Fruit fly (Drosophila melanogaster) whole organism, embryonic: ENCODE results near the gene CG11409.

Experiments
- Bdp1 ChIP-seq: fragments of 200-800 bp; sonication (Bioruptor generic); optimal IDR thresholded peaks from 3 replicates; lab custom pipeline; 2016; ENCODE audit warnings: missing biosample characterization, missing genetic modification characterization
- CG10321 ChIP-seq: fragments of 200-800 bp; sonication (Bioruptor generic); IDR thresholded peaks from 2 replicates; pipeline ENCODE4 v1.3.6; 2022; ENCODE audit warnings: missing biosample characterization, missing genetic modification characterization
- CG10366 ChIP-seq: fragments of 200-800 bp; sonication (Bioruptor generic); IDR thresholded peaks from 2 replicates; pipeline ENCODE4 v1.3.6; 2022; ENCODE audit warnings: missing biosample characterization, missing genetic modification characterization
- CG11504 ChIP-seq: fragments of 200-800 bp; sonication (Bioruptor generic); optimal IDR thresholded peaks from 3 replicates; lab custom pipeline; 2019; ENCODE audit warnings: missing biosample characterization, mild to moderate bottlenecking, missing genetic modification characterization, moderate library complexity
- CG12236 ChIP-seq: fragments of 200-800 bp; sonication (Bioruptor generic); optimal IDR thresholded peaks from 2 replicates; lab custom pipeline; 2016; ENCODE audit warnings: missing biosample characterization, missing genetic modification characterization
- CG1233 ChIP-seq: fragments of 200-800 bp; sonication (Bioruptor generic); optimal IDR thresholded peaks from 4 replicates; lab custom pipeline; 2018; ENCODE audit warnings: missing biosample characterization, mild to moderate bottlenecking, missing genetic modification characterization
- CG13123 ChIP-seq: fragments of 200-800 bp; sonication (Bioruptor generic); optimal IDR thresholded peaks from 2 replicates; lab custom pipeline; 2016; ENCODE audit warnings: missing biosample characterization, missing genetic modification characterization
- CG17186 ChIP-seq: fragments of 200-800 bp; sonication (Bioruptor generic); optimal IDR thresholded peaks from 3 replicates; lab custom pipeline; 2017; ENCODE audit warnings: missing biosample characterization, missing genetic modification reagents, missing genetic modification characterization
- CG17802 ChIP-seq: fragments of 200-800 bp; sonication (Bioruptor generic); optimal IDR thresholded peaks from 2 replicates; lab custom pipeline; 2018; ENCODE audit warnings: missing biosample characterization, mild to moderate bottlenecking, missing genetic modification characterization, moderate library complexity
- CG2116 ChIP-seq: fragments of 200-800 bp; sonication (Bioruptor generic); optimal IDR thresholded peaks from 3 replicates; lab custom pipeline; 2018; ENCODE audit warnings: missing biosample characterization, mild to moderate bottlenecking, missing genetic modification characterization
- CG2889 ChIP-seq: fragments of 200-800 bp; sonication (Bioruptor generic); IDR thresholded peaks from 3 replicates; pipeline ENCODE4 v1.3.6; 2022; ENCODE audit warnings: missing biosample characterization, missing genetic modification characterization
- CG30431 ChIP-seq: fragments of 200-800 bp; sonication (Bioruptor generic); optimal IDR thresholded peaks from 2 replicates; lab custom pipeline; 2017; ENCODE audit warnings: missing biosample characterization, missing genetic modification characterization
- CG31365 ChIP-seq: fragments of 200-800 bp; sonication (Bioruptor generic); optimal IDR thresholded peaks from 2 replicates; lab custom pipeline; 2018; ENCODE audit warnings: missing biosample characterization, mild to moderate bottlenecking, missing genetic modification characterization
- CG31388 ChIP-seq: fragments of 200-800 bp; sonication (Bioruptor generic); optimal IDR thresholded peaks from 2 replicates; lab custom pipeline; 2016; ENCODE audit warnings: missing biosample characterization, missing genetic modification characterization
- CG4424 ChIP-seq: fragments of 200-800 bp; sonication (Bioruptor generic); optimal IDR thresholded peaks from 3 replicates; lab custom pipeline; 2016; ENCODE audit warnings: missing biosample characterization, missing genetic modification characterization
- CG5245 ChIP-seq: fragments of 200-800 bp; sonication (Bioruptor generic); optimal IDR thresholded peaks from 3 replicates; lab custom pipeline; 2016; ENCODE audit warnings: missing biosample characterization, missing genetic modification characterization
- CG6765 ChIP-seq: fragments of 200-800 bp; sonication (Bioruptor generic); optimal IDR thresholded peaks from 3 replicates; lab custom pipeline; 2017; ENCODE audit warnings: missing biosample characterization, mild to moderate bottlenecking, missing genetic modification characterization
- CG6791 ChIP-seq: fragments of 200-800 bp; sonication (Bioruptor generic); IDR thresholded peaks from 3 replicates; pipeline ENCODE4 v1.3.6; 2022; ENCODE audit warnings: missing biosample characterization, missing genetic modification characterization; ENCODE audit not compliant: partially characterized antibody
- CG7745 ChIP-seq: fragments of 200-800 bp; sonication (Bioruptor generic); optimal IDR thresholded peaks from 2 replicates; lab custom pipeline; 2018; ENCODE audit warnings: missing biosample characterization, mild to moderate bottlenecking, missing genetic modification characterization, moderate library complexity
- CG9817 ChIP-seq: fragments of 200-800 bp; sonication (Bioruptor generic); optimal IDR thresholded peaks from 2 replicates; lab custom pipeline; 2018; ENCODE audit warnings: missing biosample characterization, mild to moderate bottlenecking, missing genetic modification characterization, moderate library complexity
- CrebB ChIP-seq: fragments of 200-800 bp; sonication (Bioruptor generic); optimal IDR thresholded peaks from 3 replicates; lab custom pipeline; 2018; ENCODE audit warnings: missing biosample characterization, mild to moderate bottlenecking, missing genetic modification characterization
- Dip2 ChIP-seq: fragments of 200-800 bp; sonication (Bioruptor generic); IDR thresholded peaks from 2 replicates; pipeline ENCODE4 v1.3.6; 2022; ENCODE audit warnings: missing biosample characterization, missing genetic modification characterization
- Dll ChIP-seq: fragments of 200-800 bp; sonication (Bioruptor generic); IDR thresholded peaks from 4 replicates; pipeline ENCODE4 v1.3.6; 2022; ENCODE audit warnings: missing biosample characterization, missing genetic modification characterization; ENCODE audit not compliant: partially characterized antibody
- Doc3 ChIP-seq: fragments of 200-800 bp; sonication (Bioruptor generic); IDR thresholded peaks from 3 replicates; pipeline ENCODE4 v1.3.6; 2022; ENCODE audit warnings: missing biosample characterization, missing genetic modification characterization; ENCODE audit not compliant: partially characterized antibody
- Ets97D ChIP-seq: fragments of 200-800 bp; sonication (Bioruptor generic); optimal IDR thresholded peaks from 3 replicates; lab custom pipeline; 2016; ENCODE audit warnings: missing biosample characterization, missing genetic modification characterization
- Hr3 ChIP-seq: fragments of 200-800 bp; sonication (Bioruptor generic); optimal IDR thresholded peaks from 3 replicates; lab custom pipeline; 2016; ENCODE audit warnings: missing biosample characterization, missing genetic modification characterization
- Hr51 ChIP-seq, 2 experiments: fragments of 200-800 bp; sonication (Bioruptor generic); optimal IDR thresholded peaks; 2 replicates in 1 of 2; 3 replicates in 1 of 2; lab custom pipeline; 2016 to 2018; ENCODE audit warnings: missing biosample characterization in 2 of 2, missing genetic modification characterization in 2 of 2, mild to moderate bottlenecking in 1 of 2, moderate library complexity in 1 of 2
- Mad ChIP-seq: fragments of 200-800 bp; sonication (Bioruptor generic); optimal IDR thresholded peaks from 2 replicates; lab custom pipeline; 2016; ENCODE audit warnings: missing biosample characterization, missing genetic modification characterization
- Mrtf ChIP-seq: fragments of 200-800 bp; sonication (Bioruptor generic); IDR thresholded peaks from 3 replicates; pipeline ENCODE4 v1.3.6; 2022; ENCODE audit warnings: missing biosample characterization, missing genetic modification characterization
- Nf-YC ChIP-seq: fragments of 200-800 bp; optimal IDR thresholded peaks from 3 replicates; lab custom pipeline; 2019; ENCODE audit warnings: missing biosample characterization, mild to moderate bottlenecking, missing genetic modification characterization, moderate library complexity
- Spps ChIP-seq: fragments of 200-800 bp; sonication (Bioruptor generic); optimal IDR thresholded peaks from 2 replicates; lab custom pipeline; 2018; ENCODE audit warnings: missing biosample characterization, mild to moderate bottlenecking, missing genetic modification characterization
- Taf1 ChIP-seq: fragments of 200-800 bp; sonication (Bioruptor generic); IDR thresholded peaks from 2 replicates; pipeline ENCODE4 v1.3.6; 2022; ENCODE audit warnings: missing biosample characterization, missing genetic modification characterization
- Trl ChIP-seq, 3 experiments: fragments of >200 bp in 2 of 3; fragments of 200-800 bp in 1 of 3; sonication (Bioruptor generic) in 1 of 3; optimal IDR thresholded peaks; 2 replicates in 1 of 3; 3 replicates in 2 of 3; lab custom pipeline; 2016 to 2017; ENCODE audit warnings: missing biosample characterization in 1 of 3, missing genetic modification characterization in 1 of 3
- al ChIP-seq: fragments of 200-800 bp; sonication (Bioruptor generic); IDR thresholded peaks from 2 replicates; pipeline ENCODE4 v1.3.6; 2022; ENCODE audit warnings: missing biosample characterization, missing genetic modification characterization
- ap ChIP-seq: fragments of 200-800 bp; sonication (Bioruptor generic); IDR thresholded peaks from 2 replicates; pipeline ENCODE4 v1.3.6; 2022; ENCODE audit warnings: missing biosample characterization, missing genetic modification characterization
- ato ChIP-seq: fragments of 200-800 bp; sonication (Bioruptor generic); IDR thresholded peaks from 2 replicates; pipeline ENCODE4 v1.3.6; 2022; ENCODE audit warnings: missing biosample characterization, missing genetic modification characterization; ENCODE audit not compliant: partially characterized antibody
- bigmax ChIP-seq: fragments of 200-800 bp; sonication (Bioruptor generic); optimal IDR thresholded peaks from 2 replicates; lab custom pipeline; 2018; ENCODE audit warnings: missing biosample characterization, mild to moderate bottlenecking, missing genetic modification characterization
- cg ChIP-seq: fragments of 200-800 bp; sonication (Bioruptor generic); optimal IDR thresholded peaks from 3 replicates; lab custom pipeline; 2019; ENCODE audit warnings: missing biosample characterization, mild to moderate bottlenecking, missing genetic modification characterization, moderate library complexity
- dimm ChIP-seq: fragments of 200-800 bp; sonication (Bioruptor generic); IDR thresholded peaks from 2 replicates; pipeline ENCODE4 v1.3.6; 2022; ENCODE audit warnings: missing biosample characterization, missing genetic modification characterization
- eve ChIP-seq, 2 experiments: fragments of >200 bp; optimal IDR thresholded peaks; 2 replicates each; lab custom pipeline; 2017; ENCODE audit warnings: missing biosample characterization in 2 of 2, missing genetic modification characterization in 2 of 2
- gfzf ChIP-seq: fragments of 200-800 bp; sonication (Bioruptor generic); optimal IDR thresholded peaks from 2 replicates; lab custom pipeline; 2016; ENCODE audit warnings: missing biosample characterization, mild to moderate bottlenecking, missing genetic modification characterization, moderate library complexity
- grau ChIP-seq: fragments of 200-800 bp; optimal IDR thresholded peaks from 3 replicates; lab custom pipeline; 2019; ENCODE audit warnings: missing biosample characterization, mild to moderate bottlenecking, missing genetic modification characterization, moderate library complexity
- gro ChIP-seq: fragments of 200-800 bp; sonication (Bioruptor generic); optimal IDR thresholded peaks from 2 replicates; lab custom pipeline; 2016; ENCODE audit warnings: missing biosample characterization, missing genetic modification characterization
- hkb ChIP-seq, 2 experiments: fragments of 200-800 bp in 1 of 2; fragments of >200 bp in 1 of 2; sonication (Bioruptor generic) in 1 of 2; IDR thresholded peaks in 1 of 2; optimal IDR thresholded peaks in 1 of 2; 2 replicates each; pipeline versions ENCODE4 v1.3.6 to Lab custom; 2017 to 2022; ENCODE audit warnings: missing biosample characterization in 1 of 2, missing genetic modification characterization in 1 of 2
- kah ChIP-seq: fragments of 200-800 bp; sonication (Bioruptor generic); optimal IDR thresholded peaks from 2 replicates; lab custom pipeline; 2018; ENCODE audit warnings: missing biosample characterization, mild to moderate bottlenecking, missing genetic modification characterization
- kay ChIP-seq: fragments of 200-800 bp; sonication (Bioruptor generic); optimal IDR thresholded peaks from 2 replicates; lab custom pipeline; 2016; ENCODE audit warnings: missing biosample characterization, missing genetic modification characterization
- klu ChIP-seq: fragments of 200-800 bp; sonication (Bioruptor generic); IDR thresholded peaks from 2 replicates; pipeline ENCODE4 v1.3.6; 2022; ENCODE audit warnings: missing biosample characterization, missing genetic modification characterization
- lmd ChIP-seq: fragments of 200-800 bp; sonication (Bioruptor generic); IDR thresholded peaks from 2 replicates; pipeline ENCODE4 v1.3.6; 2022; ENCODE audit warnings: missing biosample characterization, missing genetic modification characterization
- nau ChIP-seq: fragments of 200-800 bp; sonication (Bioruptor generic); optimal IDR thresholded peaks from 3 replicates; lab custom pipeline; 2017; ENCODE audit warnings: missing biosample characterization, mild to moderate bottlenecking, missing genetic modification characterization, missing genetic modification reagents
- psq ChIP-seq: fragments of 200-800 bp; sonication (Bioruptor generic); optimal IDR thresholded peaks from 2 replicates; lab custom pipeline; 2017; ENCODE audit warnings: missing biosample characterization, missing genetic modification characterization
- sr ChIP-seq: fragments of 200-800 bp; sonication (Bioruptor generic); IDR thresholded peaks from 3 replicates; pipeline ENCODE4 v1.3.6; 2022; ENCODE audit warnings: missing biosample characterization, missing genetic modification characterization

Gene CG11409

DNA sequence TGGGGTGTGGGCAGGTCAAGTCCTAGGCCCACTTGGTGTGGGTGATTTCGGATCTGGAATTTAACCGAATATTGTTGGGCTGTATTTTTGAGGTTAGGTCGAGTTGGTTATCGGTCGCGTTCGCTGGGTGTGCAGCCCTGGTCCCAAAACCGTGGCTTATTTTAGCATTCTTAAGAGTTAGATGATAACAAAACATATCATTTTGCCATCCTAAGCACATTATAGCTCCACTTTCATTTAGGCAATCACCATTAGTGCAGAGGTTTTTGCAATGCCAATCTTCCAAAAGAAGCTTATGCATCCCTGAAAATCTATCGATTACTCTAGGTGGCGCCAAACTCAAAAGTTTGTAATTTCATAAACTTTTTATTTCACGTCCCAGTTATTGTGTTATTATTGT is 7.9 kb upstream of the CG11409 start, which contains the start of gene MTPAP (continued):
- TF ChIP-seq ato (GFP tag; lab: Robert Waterston, UW) (no peak; the same call in 1 of the 2 replicates), gfzf (GFP tag; lab: Kevin White, UChicago) (peak; percentile 12), CG11504 (tag; lab: Kevin White, UChicago) (no peak), CG6765 (no peak), lmd (GFP tag; lab: Robert Waterston, UW) (no peak), Hr3 (GFP tag; lab: Kevin White, UChicago) (no peak), gro (GFP tag; lab: Kevin White, UChicago) (peak; percentile 25), CG7745 (tag; lab: Kevin White, UChicago) (no peak), CG2116 (GFP tag; lab: Kevin White, UChicago) (peak; percentile 81), CG10366 (no peak), kah (GFP tag; lab: Kevin White, UChicago) (no peak), Trl (optimal IDR thresholded peaks at IDR 0.05; lab: Kevin White, UChicago) (no peak), Trl (GFP tag; optimal IDR thresholded peaks at IDR 0.05; lab: Kevin White, UChicago) (peak; percentile 17), CG31388 (GFP tag; lab: Kevin White, UChicago) (no peak), CG5245 (GFP tag; lab: Kevin White, UChicago) (no peak), Dll (peak; percentile 66), Spps (no peak), CrebB (tag; lab: Kevin White, UChicago) (no peak), cg (GFP tag; lab: Kevin White, UChicago) (no peak), CG10321 (GFP tag; lab: Robert Waterston, UW) (no peak), psq (GFP tag; lab: Kevin White, UChicago) (no peak), grau (tag; lab: Kevin White, UChicago) (peak; percentile 25), CG12236 (GFP tag; lab: Kevin White, UChicago) (no peak), bigmax (GFP tag; lab: Kevin White, UChicago) (peak; percentile 99), kay (GFP tag; lab: Kevin White, UChicago) (no peak), hkb (optimal IDR thresholded peaks at IDR 0.05; lab: Kevin White, UChicago) (no peak), hkb (GFP tag; IDR thresholded peaks at IDR 0.05; lab: Robert Waterston, UW) (no peak), ap (GFP tag; lab: Robert Waterston, UW) (no peak), Mrtf (GFP tag; lab: Robert Waterston, UW) (no peak), Nf-YC (tag; lab: Kevin White, UChicago) (peak; percentile 39), CG17802 (tag; lab: Kevin White, UChicago) (no peak), CG13123 (no peak), Ets97D (GFP tag; lab: Kevin White, UChicago) (peak; percentile 1), nau (GFP tag; lab: Kevin White, UChicago) (no peak), CG17186 (no peak), CG2889 (GFP tag; lab: Robert Waterston, UW) (no peak), CG1233 (GFP tag; lab: Kevin White, UChicago) (no peak), CG30431 (GFP tag; lab: Kevin White, UChicago) (no peak), CG4424 (GFP tag; lab: Kevin White, UChicago) (no peak), CG31365 (tag; lab: Kevin White, UChicago) (no peak), CG9817 (tag; lab: Kevin White, UChicago) (no peak), Dip2 (GFP tag; lab: Robert Waterston, UW) (no peak), Taf1 (GFP tag; lab: Robert Waterston, UW) (no peak), eve (GFP tag; optimal IDR thresholded peaks at IDR 0.05; lab: Kevin White, UChicago) (no peak), Bdp1 (GFP tag; lab: Kevin White, UChicago) (no peak), sr (GFP tag; lab: Robert Waterston, UW) (no peak), Doc3 (peak; percentile 42; the same call in 1 of the 3 replicates), al (no peak), Mad (GFP tag; lab: Kevin White, UChicago) (no peak), klu (no peak), Hr51 (GFP tag; optimal IDR thresholded peaks at IDR 0.05; lab: Kevin White, UChicago) (no peak), dimm (GFP tag; lab: Robert Waterston, UW) (no peak), CG6791 (0 out of 3 replicates have a peak, but pooled peaks have one; percentile 29)
